Fruit fly (Drosophila melanogaster) whole organism, prepupa: ENCODE results near the gene Abd-B.

Experiments used
- CG32006 ChIP-seq: fragments of 200-800 bp; sonication (Bioruptor generic); optimal IDR thresholded peaks from 3 replicates; lab custom pipeline; 2017; ENCODE audit warnings: missing biosample characterization, mild to moderate bottlenecking, missing genetic modification characterization
- Lpt ChIP-seq: fragments of 200-800 bp; sonication (Bioruptor generic); optimal IDR thresholded peaks from 3 replicates; lab custom pipeline; 2016; ENCODE audit warnings: missing biosample characterization, missing genetic modification characterization

DNA sequence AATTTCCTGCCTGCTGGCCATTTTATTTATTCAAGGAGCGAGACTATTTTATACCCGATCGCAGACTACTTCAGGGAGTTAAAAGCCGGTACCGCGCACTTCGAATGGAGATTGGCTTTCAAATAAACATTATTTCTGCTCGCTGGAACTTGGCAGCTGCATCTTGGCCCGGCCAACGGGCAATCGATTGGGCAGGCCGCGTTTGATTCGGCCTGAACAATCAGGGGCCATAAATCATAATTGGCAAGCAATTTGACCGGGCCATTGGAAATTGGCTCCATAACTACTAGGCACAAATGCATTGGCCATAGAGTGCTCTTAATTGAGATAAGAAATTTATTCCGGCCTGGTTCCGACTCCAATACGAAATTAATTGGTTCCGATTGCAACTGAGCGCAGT, 75.8 kb downstream of the Abd-B start, which contains the start of gene MSAmiP:
- TF ChIP-seq Lpt = no peak
- TF ChIP-seq CG32006 (GFP tag; lab: Kevin White, UChicago) = no peak
